Worm (Caenorhabditis elegans) whole organism, L2 larva: Measurements from ENCODE around the gene aqp-11.

Experiments used
- C34F6.9 ChIP-seq: fragments of 150-350 bp; optimal IDR thresholded peaks from 2 replicates; lab custom pipeline; 2014; ENCODE audit warnings: missing biosample characterization, missing genetic modification characterization
- R02D3.7 ChIP-seq: fragments of 150-350 bp; optimal IDR thresholded peaks from 2 replicates; lab custom pipeline; 2014; ENCODE audit warnings: missing biosample characterization, missing genetic modification characterization
- Y55F3AM.14 ChIP-seq: fragments of 200-800 bp; sonication (Bioruptor generic); optimal IDR thresholded peaks from 2 replicates; lab custom pipeline; 2018; ENCODE audit warnings: mild to moderate bottlenecking, missing genetic modification characterization, missing compliant biosample characterization
- ZK546.5 ChIP-seq: sonication (generic microtip); optimal IDR thresholded peaks from 2 replicates; lab custom pipeline; 2017; ENCODE audit warnings: missing biosample characterization, missing genetic modification characterization
- alr-1 ChIP-seq: fragments of 150-350 bp; optimal IDR thresholded peaks from 2 replicates; lab custom pipeline; 2014; ENCODE audit warnings: missing biosample characterization, missing genetic modification characterization
- aly-2 ChIP-seq: fragments of 150-350 bp; optimal IDR thresholded peaks from 2 replicates; lab custom pipeline; 2014; ENCODE audit warnings: missing biosample characterization, missing genetic modification characterization
- ama-1 ChIP-seq: fragments of 150-350 bp; optimal IDR thresholded peaks from 2 replicates; lab custom pipeline; 2018; ENCODE audit warnings: inconsistent platforms
- blmp-1 ChIP-seq: sonication (generic microtip); optimal IDR thresholded peaks from 2 replicates; lab custom pipeline; 2017; ENCODE audit warnings: missing genetic modification characterization, mild to moderate bottlenecking, missing compliant biosample characterization, antibody characterized with exemption, moderate library complexity; ENCODE audit not compliant: insufficient read depth
- ceh-82 ChIP-seq: fragments of 150-350 bp; optimal IDR thresholded peaks from 2 replicates; lab custom pipeline; 2014; ENCODE audit warnings: missing biosample characterization, missing genetic modification characterization
- crh-2 ChIP-seq: sonication (generic microtip); optimal IDR thresholded peaks from 2 replicates; lab custom pipeline; 2017; ENCODE audit warnings: missing biosample characterization, missing genetic modification characterization
- dmd-4 ChIP-seq: sonication (generic microtip); optimal IDR thresholded peaks from 2 replicates; lab custom pipeline; 2017; ENCODE audit warnings: missing biosample characterization, missing genetic modification characterization
- egl-27 ChIP-seq: sonication (generic microtip); optimal IDR thresholded peaks from 3 replicates; lab custom pipeline; 2017; ENCODE audit warnings: missing biosample characterization, missing genetic modification reagents, missing genetic modification characterization
- elt-1 ChIP-seq: fragments of 150-350 bp; optimal IDR thresholded peaks from 2 replicates; lab custom pipeline; 2014; ENCODE audit warnings: missing biosample characterization, missing genetic modification characterization
- elt-3 ChIP-seq: sonication (generic microtip); optimal IDR thresholded peaks from 2 replicates; lab custom pipeline; 2017; ENCODE audit warnings: missing biosample characterization, missing genetic modification characterization
- fos-1 ChIP-seq: fragments of 150-350 bp; optimal IDR thresholded peaks from 2 replicates; lab custom pipeline; 2014; ENCODE audit warnings: missing biosample characterization, missing genetic modification characterization
- gmeb-1 ChIP-seq: fragments of 150-350 bp; optimal IDR thresholded peaks from 2 replicates; lab custom pipeline; 2014; ENCODE audit warnings: missing biosample characterization, missing genetic modification characterization
- lin-11 ChIP-seq: fragments of 150-350 bp; sonication (generic microtip); optimal IDR thresholded peaks from 2 replicates; lab custom pipeline; 2014; ENCODE audit warnings: missing biosample characterization, missing genetic modification characterization, inconsistent platforms, mixed read lengths
- lin-13 ChIP-seq: fragments of 150-350 bp; optimal IDR thresholded peaks from 2 replicates; lab custom pipeline; 2014; ENCODE audit warnings: missing biosample characterization, missing genetic modification reagents, missing genetic modification characterization
- lsy-2 ChIP-seq, 2 experiments: fragments of 150-350 bp in 1 of 2; sonication (generic microtip) in 1 of 2; optimal IDR thresholded peaks; 2 replicates each; lab custom pipeline; 2014 to 2017; ENCODE audit warnings: missing biosample characterization in 2 of 2, missing genetic modification characterization in 2 of 2
- mab-5 ChIP-seq: fragments of 150-350 bp; optimal IDR thresholded peaks from 2 replicates; lab custom pipeline; 2014; ENCODE audit warnings: missing biosample characterization, missing genetic modification characterization
- mbf-1 ChIP-seq: sonication (generic microtip); optimal IDR thresholded peaks from 2 replicates; lab custom pipeline; 2017; ENCODE audit warnings: missing biosample characterization, missing genetic modification characterization
- mdl-1 ChIP-seq, 2 experiments: fragments of 150-350 bp in 1 of 2; sonication (generic microtip) in 1 of 2; optimal IDR thresholded peaks; 2 replicates each; lab custom pipeline; 2017; ENCODE audit warnings: missing biosample characterization in 2 of 2, missing genetic modification characterization in 2 of 2
- nhr-10 ChIP-seq: sonication (generic microtip); optimal IDR thresholded peaks from 2 replicates; lab custom pipeline; 2017; ENCODE audit warnings: missing biosample characterization, missing genetic modification characterization
- nhr-11 ChIP-seq: fragments of 150-350 bp; optimal IDR thresholded peaks from 2 replicates; lab custom pipeline; 2014; ENCODE audit warnings: missing biosample characterization, missing genetic modification characterization
- nhr-12 ChIP-seq: fragments of 150-350 bp; optimal IDR thresholded peaks from 2 replicates; lab custom pipeline; 2014; ENCODE audit warnings: missing biosample characterization, missing genetic modification characterization
- nhr-21 ChIP-seq: fragments of 150-350 bp; optimal IDR thresholded peaks from 2 replicates; lab custom pipeline; 2014; ENCODE audit warnings: missing biosample characterization, missing genetic modification characterization
- nhr-23 ChIP-seq: fragments of 150-350 bp; optimal IDR thresholded peaks from 2 replicates; lab custom pipeline; 2014; ENCODE audit warnings: missing biosample characterization, missing genetic modification reagents, missing genetic modification characterization
- nhr-237 ChIP-seq: fragments of 150-350 bp; optimal IDR thresholded peaks from 2 replicates; lab custom pipeline; 2014; ENCODE audit warnings: missing biosample characterization, missing genetic modification characterization
- nhr-25 ChIP-seq: fragments of 150-350 bp; sonication (generic microtip); optimal IDR thresholded peaks from 3 replicates; lab custom pipeline; 2014; ENCODE audit warnings: missing biosample characterization, missing genetic modification characterization
- nhr-6 ChIP-seq: fragments of 150-350 bp; optimal IDR thresholded peaks from 2 replicates; lab custom pipeline; 2014; ENCODE audit warnings: missing biosample characterization, missing genetic modification characterization
- peb-1 ChIP-seq: fragments of 150-350 bp; optimal IDR thresholded peaks from 2 replicates; lab custom pipeline; 2014; ENCODE audit warnings: missing biosample characterization, missing genetic modification characterization
- sem-4 ChIP-seq: fragments of 150-350 bp; optimal IDR thresholded peaks from 2 replicates; lab custom pipeline; 2014; ENCODE audit warnings: missing biosample characterization, missing genetic modification reagents, missing genetic modification characterization
- skn-1 ChIP-seq: sonication (generic microtip); optimal IDR thresholded peaks from 2 replicates; lab custom pipeline; 2017; ENCODE audit warnings: missing biosample characterization, missing genetic modification characterization
- sma-9 ChIP-seq, 2 experiments: fragments of 150-350 bp in 1 of 2; sonication (generic microtip) in 1 of 2; optimal IDR thresholded peaks; 2 replicates each; lab custom pipeline; 2014 to 2016; ENCODE audit warnings: missing genetic modification characterization in 2 of 2, mild to moderate bottlenecking in 1 of 2, missing biosample characterization in 1 of 2, missing compliant biosample characterization in 1 of 2, missing genetic modification reagents in 1 of 2, moderate library complexity in 1 of 2
- snpc-4 ChIP-seq: fragments of 150-350 bp; optimal IDR thresholded peaks from 2 replicates; lab custom pipeline; 2014; ENCODE audit warnings: missing biosample characterization, missing genetic modification characterization
- unc-39 ChIP-seq: fragments of 150-350 bp; optimal IDR thresholded peaks from 2 replicates; lab custom pipeline; 2014; ENCODE audit warnings: missing biosample characterization, missing genetic modification characterization
- unc-55 ChIP-seq: fragments of 150-350 bp; sonication (generic microtip); optimal IDR thresholded peaks from 3 replicates; lab custom pipeline; 2014; ENCODE audit warnings: missing biosample characterization, missing genetic modification reagents, missing genetic modification characterization
- unc-62 ChIP-seq: fragments of 150-350 bp; optimal IDR thresholded peaks from 2 replicates; lab custom pipeline; 2014; ENCODE audit warnings: missing biosample characterization, missing genetic modification reagents, missing genetic modification characterization
- zag-1 ChIP-seq: fragments of 150-350 bp; optimal IDR thresholded peaks from 2 replicates; lab custom pipeline; 2014; ENCODE audit warnings: missing biosample characterization, missing genetic modification characterization
- ztf-1 ChIP-seq: fragments of 200-800 bp; sonication (Bioruptor generic); conservative IDR thresholded peaks from 2 replicates; pipeline ENCODE4 v1.3.6; 2022; ENCODE audit warnings: missing genetic modification characterization, missing compliant biosample characterization
- ztf-4 ChIP-seq: fragments of 150-350 bp; optimal IDR thresholded peaks from 2 replicates; lab custom pipeline; 2014; ENCODE audit warnings: missing biosample characterization, missing genetic modification characterization

Gene aqp-11

ce11 chrIII:13713807-13714206 lies 40.7 kb downstream of the aqp-11 start:
- no peak for TF ChIP-seq mab-5
- TF ChIP-seq nhr-10 (tag; lab: Kevin White, UChicago): no peak
- no peak for TF ChIP-seq unc-55 (GFP tag; lab: Kevin White, UChicago)
- TF ChIP-seq ztf-4 (tag; lab: Kevin White, UChicago): no peak
- TF ChIP-seq alr-1: no peak
- no peak for TF ChIP-seq sem-4 (tag; lab: Kevin White, UChicago)
- no peak for TF ChIP-seq crh-2 (tag; lab: Kevin White, UChicago)
- TF ChIP-seq zag-1 (tag; lab: Kevin White, UChicago): no peak
- TF ChIP-seq dmd-4 (tag; lab: Kevin White, UChicago): no peak
- TF ChIP-seq nhr-6 (tag; lab: Kevin White, UChicago): no peak
- no peak for TF ChIP-seq ZK546.5
- TF ChIP-seq Y55F3AM.14 (GFP tag; lab: Kevin White, UChicago): no peak
- TF ChIP-seq mdl-1 (tag; optimal IDR thresholded peaks at IDR 0.05; lab: Kevin White, UChicago): no peak
- TF ChIP-seq ama-1 (lab: Kevin White, UChicago): no peak
- no peak for TF ChIP-seq fos-1 (tag; lab: Kevin White, UChicago)
- TF ChIP-seq nhr-25: no peak
- no peak for TF ChIP-seq nhr-23
- no peak for TF ChIP-seq ztf-1 (GFP tag; lab: Robert Waterston, UW)
- no peak for TF ChIP-seq mbf-1 (tag; lab: Kevin White, UChicago)

- TF ChIP-seq nhr-10 (tag; lab: Kevin White, UChicago) (no peak), mdl-1 (tag; optimal IDR thresholded peaks at IDR 0.05; lab: Kevin White, UChicago) (no peak), zag-1 (tag; lab: Kevin White, UChicago) (no peak), sma-9 (GFP tag; optimal IDR thresholded peaks at IDR 0.05; lab: Kevin White, UChicago) (no peak), sma-9 (tag; optimal IDR thresholded peaks at IDR 0.05; lab: Kevin White, UChicago) (no peak), blmp-1 (tag; lab: Kevin White, UChicago) (no peak), snpc-4 (tag; lab: Kevin White, UChicago) (no peak), skn-1 (no peak), lin-13 (GFP tag; lab: Kevin White, UChicago) (no peak), ceh-82 (tag; lab: Kevin White, UChicago) (no peak), unc-55 (GFP tag; lab: Kevin White, UChicago) (no peak), elt-1 (tag; lab: Kevin White, UChicago) (no peak), lsy-2 (tag; optimal IDR thresholded peaks at IDR 0.05; lab: Kevin White, UChicago) (no peak)
These were observed 41.9 kb downstream of the aqp-11 start for ce11 chrIII:13714950-13715349.

ce11 chrIII:13716266-13716665 lies 43.2 kb downstream of the aqp-11 start:
- TF ChIP-seq snpc-4 (tag; lab: Kevin White, UChicago): no peak
- TF ChIP-seq nhr-21 (tag; lab: Kevin White, UChicago): peak; percentile 59
- no peak for TF ChIP-seq elt-1 (tag; lab: Kevin White, UChicago)
- peak; percentile 51 for TF ChIP-seq ztf-4 (tag; lab: Kevin White, UChicago)
- TF ChIP-seq crh-2 (tag; lab: Kevin White, UChicago): peak; percentile 7
- TF ChIP-seq C34F6.9: peak; percentile 45
- TF ChIP-seq lsy-2 (tag; optimal IDR thresholded peaks at IDR 0.05; lab: Kevin White, UChicago): peak in 1 of 2 experiments; percentile 57
- no peak for TF ChIP-seq egl-27 (tag; lab: Kevin White, UChicago)
- TF ChIP-seq alr-1: no peak
- TF ChIP-seq zag-1 (tag; lab: Kevin White, UChicago): no peak
- no peak for TF ChIP-seq ZK546.5
- no peak for TF ChIP-seq unc-39 (tag; lab: Kevin White, UChicago)
- peak; percentile 34 for TF ChIP-seq dmd-4 (tag; lab: Kevin White, UChicago)
- peak; percentile 40 for TF ChIP-seq sma-9 (GFP tag; optimal IDR thresholded peaks at IDR 0.05; lab: Kevin White, UChicago)
- no peak for TF ChIP-seq sma-9 (tag; optimal IDR thresholded peaks at IDR 0.05; lab: Kevin White, UChicago)

ce11 chrIII:13716831-13717230 lies 43.8 kb downstream of the aqp-11 start:
- TF ChIP-seq nhr-21 (tag; lab: Kevin White, UChicago): peak; percentile 25
- no peak for TF ChIP-seq elt-3 (tag; lab: Kevin White, UChicago)

- TF ChIP-seq gmeb-1: no peak
- peak; percentile 66 for TF ChIP-seq lin-11 (tag; lab: Kevin White, UChicago)
- peak; percentile 45 for TF ChIP-seq crh-2 (tag; lab: Kevin White, UChicago)
- no peak for TF ChIP-seq unc-39 (tag; lab: Kevin White, UChicago)
- peak; percentile 32 for TF ChIP-seq nhr-25
- TF ChIP-seq unc-62 (GFP tag; lab: Kevin White, UChicago): no peak
- TF ChIP-seq aly-2: no peak
- no peak for TF ChIP-seq peb-1 (tag; lab: Kevin White, UChicago)
- peak; percentile 63 for TF ChIP-seq unc-55 (GFP tag; lab: Kevin White, UChicago)
- no peak for TF ChIP-seq nhr-21 (tag; lab: Kevin White, UChicago)
- TF ChIP-seq mbf-1 (tag; lab: Kevin White, UChicago): no peak
- peak; percentile 75 for TF ChIP-seq fos-1 (tag; lab: Kevin White, UChicago)
- peak; percentile 14 for TF ChIP-seq sem-4 (tag; lab: Kevin White, UChicago)
- no peak for TF ChIP-seq R02D3.7 (tag; lab: Kevin White, UChicago)
- TF ChIP-seq nhr-12 (tag; lab: Kevin White, UChicago): no peak
- TF ChIP-seq zag-1 (tag; lab: Kevin White, UChicago): no peak
- TF ChIP-seq blmp-1 (tag; lab: Kevin White, UChicago): peak; percentile 21
- no peak for TF ChIP-seq nhr-10 (tag; lab: Kevin White, UChicago)
- TF ChIP-seq nhr-237 (tag; lab: Kevin White, UChicago): no peak
- peak; percentile 31 for TF ChIP-seq egl-27 (tag; lab: Kevin White, UChicago)
- no peak for TF ChIP-seq dmd-4 (tag; lab: Kevin White, UChicago)
- no peak for TF ChIP-seq skn-1
- peak; percentile 69 for TF ChIP-seq C34F6.9
- no peak for TF ChIP-seq nhr-11
- no peak for TF ChIP-seq nhr-23
- TF ChIP-seq elt-1 (tag; lab: Kevin White, UChicago): no peak
These were observed 44.4 kb downstream of the aqp-11 start for ce11 chrIII:13717505-13717904.
